Fruit fly (Drosophila melanogaster) whole organism, embryonic: Measurements from ENCODE around the gene unc-45.

Experiments
- ATbp ChIP-seq: fragments of 200-800 bp; sonication (Bioruptor generic); optimal IDR thresholded peaks from 2 replicates; lab custom pipeline; 2017; ENCODE audit warnings: missing biosample characterization, mild to moderate bottlenecking, missing genetic modification characterization, missing genetic modification reagents
- Atf6 ChIP-seq: fragments of 200-800 bp; sonication (Bioruptor generic); IDR thresholded peaks from 2 replicates; pipeline ENCODE4 v1.3.6; 2022; ENCODE audit warnings: missing biosample characterization, missing genetic modification characterization
- CG10209 ChIP-seq: fragments of 200-800 bp; sonication (Bioruptor generic); optimal IDR thresholded peaks from 3 replicates; lab custom pipeline; 2017; ENCODE audit warnings: missing biosample characterization, mild to moderate bottlenecking, missing genetic modification characterization, missing genetic modification reagents
- CG10366 ChIP-seq: fragments of 200-800 bp; sonication (Bioruptor generic); IDR thresholded peaks from 2 replicates; pipeline ENCODE4 v1.3.6; 2022; ENCODE audit warnings: missing biosample characterization, missing genetic modification characterization
- CG10462 ChIP-seq: fragments of 200-800 bp; sonication (Bioruptor generic); optimal IDR thresholded peaks from 2 replicates; lab custom pipeline; 2016; ENCODE audit warnings: missing biosample characterization, missing genetic modification characterization
- CG10654 ChIP-seq: fragments of 200-800 bp; sonication (Bioruptor generic); optimal IDR thresholded peaks from 2 replicates; lab custom pipeline; 2016; ENCODE audit warnings: missing biosample characterization, missing genetic modification characterization
- CG11560 ChIP-seq: fragments of 200-800 bp; sonication (Bioruptor generic); IDR thresholded peaks from 3 replicates; pipeline ENCODE4 v1.3.6; 2022; ENCODE audit warnings: missing biosample characterization, missing genetic modification characterization
- CG11723 ChIP-seq: fragments of 200-800 bp; sonication (Bioruptor generic); optimal IDR thresholded peaks from 2 replicates; lab custom pipeline; 2017; ENCODE audit warnings: missing biosample characterization, mild to moderate bottlenecking, missing genetic modification characterization
- CG12299 ChIP-seq: fragments of 200-800 bp; sonication (Bioruptor generic); optimal IDR thresholded peaks from 2 replicates; lab custom pipeline; 2018; ENCODE audit warnings: missing biosample characterization, mild to moderate bottlenecking, missing genetic modification characterization
- CG13424 ChIP-seq: fragments of 200-800 bp; sonication (Bioruptor generic); optimal IDR thresholded peaks from 2 replicates; lab custom pipeline; 2019; ENCODE audit warnings: missing biosample characterization, mild to moderate bottlenecking, missing genetic modification characterization, moderate library complexity
- CG1602 ChIP-seq: fragments of 200-800 bp; sonication (Bioruptor generic); optimal IDR thresholded peaks from 3 replicates; lab custom pipeline; 2016; ENCODE audit warnings: missing biosample characterization, missing genetic modification characterization
- CG1603 ChIP-seq: fragments of 200-800 bp; sonication (Bioruptor generic); optimal IDR thresholded peaks from 2 replicates; lab custom pipeline; 2019; ENCODE audit warnings: missing biosample characterization, mild to moderate bottlenecking, missing genetic modification characterization, moderate library complexity
- CG16779 ChIP-seq: fragments of 200-800 bp; sonication (Bioruptor generic); IDR thresholded peaks from 2 replicates; pipeline ENCODE4 v1.3.6; 2022; ENCODE audit warnings: missing biosample characterization, missing genetic modification characterization
- CG17359 ChIP-seq: fragments of 200-800 bp; sonication (Bioruptor generic); optimal IDR thresholded peaks from 3 replicates; lab custom pipeline; 2018; ENCODE audit warnings: missing biosample characterization, mild to moderate bottlenecking, missing genetic modification characterization, moderate library complexity
- CG17568 ChIP-seq: fragments of 200-800 bp; sonication (Bioruptor generic); optimal IDR thresholded peaks from 2 replicates; lab custom pipeline; 2018; ENCODE audit warnings: missing biosample characterization, mild to moderate bottlenecking, missing genetic modification characterization, moderate library complexity
- CG17912 ChIP-seq: fragments of 200-800 bp; sonication (Bioruptor generic); optimal IDR thresholded peaks from 2 replicates; lab custom pipeline; 2018; ENCODE audit warnings: missing biosample characterization, mild to moderate bottlenecking, missing genetic modification characterization
- CG2116 ChIP-seq: fragments of 200-800 bp; sonication (Bioruptor generic); optimal IDR thresholded peaks from 3 replicates; lab custom pipeline; 2018; ENCODE audit warnings: missing biosample characterization, mild to moderate bottlenecking, missing genetic modification characterization
- CG2889 ChIP-seq: fragments of 200-800 bp; sonication (Bioruptor generic); IDR thresholded peaks from 3 replicates; pipeline ENCODE4 v1.3.6; 2022; ENCODE audit warnings: missing biosample characterization, missing genetic modification characterization
- CG3847 ChIP-seq: fragments of 200-800 bp; sonication (Bioruptor generic); IDR thresholded peaks from 2 replicates; pipeline ENCODE4 v1.3.6; 2022; ENCODE audit warnings: missing biosample characterization, missing genetic modification characterization
- CG4820 ChIP-seq: fragments of 200-800 bp; sonication (Bioruptor generic); optimal IDR thresholded peaks from 3 replicates; lab custom pipeline; 2016; ENCODE audit warnings: missing biosample characterization, missing genetic modification characterization
- CG7372 ChIP-seq: fragments of 200-800 bp; sonication (Bioruptor generic); IDR thresholded peaks from 2 replicates; pipeline ENCODE4 v1.3.6; 2022; ENCODE audit warnings: missing biosample characterization, missing genetic modification characterization
- CG7963 ChIP-seq: fragments of 200-800 bp; sonication (Bioruptor generic); IDR thresholded peaks from 3 replicates; pipeline ENCODE4 v1.3.6; 2022; ENCODE audit warnings: missing biosample characterization, missing genetic modification characterization; ENCODE audit not compliant: partially characterized antibody
- CG9215 ChIP-seq: fragments of 200-800 bp; sonication (Bioruptor generic); IDR thresholded peaks from 2 replicates; pipeline ENCODE4 v1.3.6; 2022; ENCODE audit warnings: missing biosample characterization, missing genetic modification characterization
- Dip3 ChIP-seq: fragments of 200-800 bp; sonication (Bioruptor generic); optimal IDR thresholded peaks from 3 replicates; lab custom pipeline; 2016; ENCODE audit warnings: missing biosample characterization, missing genetic modification characterization
- Doc3 ChIP-seq: fragments of 200-800 bp; sonication (Bioruptor generic); IDR thresholded peaks from 3 replicates; pipeline ENCODE4 v1.3.6; 2022; ENCODE audit warnings: missing biosample characterization, missing genetic modification characterization; ENCODE audit not compliant: partially characterized antibody
- Dref ChIP-seq: fragments of 200-800 bp; sonication (Bioruptor generic); IDR thresholded peaks from 2 replicates; pipeline ENCODE4 v1.3.6; 2022; ENCODE audit warnings: missing biosample characterization, missing genetic modification characterization
- ERR ChIP-seq: fragments of 200-800 bp; sonication (Bioruptor generic); optimal IDR thresholded peaks from 2 replicates; lab custom pipeline; 2016; ENCODE audit warnings: missing biosample characterization, missing genetic modification characterization
- Fer2 ChIP-seq: fragments of 200-800 bp; sonication (Bioruptor generic); optimal IDR thresholded peaks from 2 replicates; lab custom pipeline; 2018; ENCODE audit warnings: missing biosample characterization, mild to moderate bottlenecking, missing genetic modification characterization, moderate library complexity
- Hr51 ChIP-seq, 2 experiments: fragments of 200-800 bp; sonication (Bioruptor generic); optimal IDR thresholded peaks; 2 replicates in 1 of 2; 3 replicates in 1 of 2; lab custom pipeline; 2016 to 2018; ENCODE audit warnings: missing biosample characterization in 2 of 2, missing genetic modification characterization in 2 of 2, mild to moderate bottlenecking in 1 of 2, moderate library complexity in 1 of 2
- Lhr ChIP-seq: fragments of 200-800 bp; sonication (Bioruptor generic); optimal IDR thresholded peaks from 3 replicates; lab custom pipeline; 2017; ENCODE audit warnings: mild to moderate bottlenecking, missing biosample characterization, missing genetic modification reagents, missing genetic modification characterization
- Meics ChIP-seq: fragments of 200-800 bp; sonication (Bioruptor generic); optimal IDR thresholded peaks from 2 replicates; lab custom pipeline; 2017; ENCODE audit warnings: missing biosample characterization, mild to moderate bottlenecking, missing genetic modification characterization
- Oaz ChIP-seq: fragments of 200-800 bp; sonication (Bioruptor generic); IDR thresholded peaks from 2 replicates; pipeline ENCODE4 v1.3.6; 2022; ENCODE audit warnings: missing biosample characterization, missing genetic modification characterization
- Sox100B ChIP-seq: fragments of 200-800 bp; sonication (Bioruptor generic); optimal IDR thresholded peaks from 3 replicates; lab custom pipeline; 2018; ENCODE audit warnings: missing biosample characterization, mild to moderate bottlenecking, missing genetic modification characterization
- Ssrp ChIP-seq: fragments of 200-800 bp; sonication (Bioruptor generic); optimal IDR thresholded peaks from 2 replicates; lab custom pipeline; 2018; ENCODE audit warnings: missing biosample characterization, mild to moderate bottlenecking, missing genetic modification characterization, moderate library complexity
- Taf1 ChIP-seq: fragments of 200-800 bp; sonication (Bioruptor generic); IDR thresholded peaks from 2 replicates; pipeline ENCODE4 v1.3.6; 2022; ENCODE audit warnings: missing biosample characterization, missing genetic modification characterization
- YL-1 ChIP-seq: fragments of 200-800 bp; sonication (Bioruptor generic); optimal IDR thresholded peaks from 3 replicates; lab custom pipeline; 2017; ENCODE audit warnings: missing biosample characterization, mild to moderate bottlenecking, missing genetic modification characterization
- aop ChIP-seq: fragments of 200-800 bp; sonication (Bioruptor generic); IDR thresholded peaks from 2 replicates; pipeline ENCODE4 v1.3.6; 2022; ENCODE audit warnings: missing biosample characterization, missing genetic modification characterization
- br ChIP-seq: fragments of >200 bp; optimal IDR thresholded peaks from 2 replicates; lab custom pipeline; 2017
- chm ChIP-seq: fragments of 200-800 bp; sonication (Bioruptor generic); IDR thresholded peaks from 2 replicates; pipeline ENCODE4 v1.3.6; 2022; ENCODE audit warnings: missing biosample characterization, missing genetic modification characterization
- dysf ChIP-seq: fragments of 200-800 bp; sonication (Bioruptor generic); IDR thresholded peaks from 3 replicates; pipeline ENCODE4 v1.3.6; 2022; ENCODE audit warnings: missing biosample characterization, missing genetic modification characterization
- eve ChIP-seq, 2 experiments: fragments of >200 bp; optimal IDR thresholded peaks; 2 replicates each; lab custom pipeline; 2017; ENCODE audit warnings: missing biosample characterization in 2 of 2, missing genetic modification characterization in 2 of 2
- fd102C ChIP-seq: fragments of 200-800 bp; sonication (Bioruptor generic); optimal IDR thresholded peaks from 2 replicates; lab custom pipeline; 2018; ENCODE audit warnings: missing biosample characterization, mild to moderate bottlenecking, missing genetic modification characterization, moderate library complexity
- hkb ChIP-seq, 2 experiments: fragments of 200-800 bp in 1 of 2; fragments of >200 bp in 1 of 2; sonication (Bioruptor generic) in 1 of 2; IDR thresholded peaks in 1 of 2; optimal IDR thresholded peaks in 1 of 2; 2 replicates each; pipeline versions ENCODE4 v1.3.6 to Lab custom; 2017 to 2022; ENCODE audit warnings: missing biosample characterization in 1 of 2, missing genetic modification characterization in 1 of 2
- ken ChIP-seq: fragments of 200-800 bp; sonication (Bioruptor generic); IDR thresholded peaks from 3 replicates; pipeline ENCODE4 v1.3.6; 2022; ENCODE audit warnings: missing biosample characterization, missing genetic modification characterization
- nom ChIP-seq: fragments of 200-800 bp; sonication (Bioruptor generic); optimal IDR thresholded peaks from 2 replicates; lab custom pipeline; 2017; ENCODE audit warnings: missing biosample characterization, missing genetic modification characterization, mild to moderate bottlenecking, moderate library complexity, missing genetic modification reagents
- slbo ChIP-seq: fragments of 200-800 bp; sonication (Bioruptor generic); IDR thresholded peaks from 2 replicates; pipeline ENCODE4 v1.3.6; 2022; ENCODE audit warnings: missing biosample characterization, missing genetic modification characterization
- tna ChIP-seq: fragments of 200-800 bp; sonication (Bioruptor generic); IDR thresholded peaks from 2 replicates; pipeline ENCODE4 v1.3.6; 2022; ENCODE audit warnings: missing biosample characterization, missing genetic modification characterization; ENCODE audit not compliant: partially characterized antibody
- zen ChIP-seq: fragments of 200-800 bp; sonication (Bioruptor generic); optimal IDR thresholded peaks from 3 replicates; lab custom pipeline; 2018; ENCODE audit warnings: missing biosample characterization, mild to moderate bottlenecking, missing genetic modification characterization, moderate library complexity

Gene unc-45

DNA sequence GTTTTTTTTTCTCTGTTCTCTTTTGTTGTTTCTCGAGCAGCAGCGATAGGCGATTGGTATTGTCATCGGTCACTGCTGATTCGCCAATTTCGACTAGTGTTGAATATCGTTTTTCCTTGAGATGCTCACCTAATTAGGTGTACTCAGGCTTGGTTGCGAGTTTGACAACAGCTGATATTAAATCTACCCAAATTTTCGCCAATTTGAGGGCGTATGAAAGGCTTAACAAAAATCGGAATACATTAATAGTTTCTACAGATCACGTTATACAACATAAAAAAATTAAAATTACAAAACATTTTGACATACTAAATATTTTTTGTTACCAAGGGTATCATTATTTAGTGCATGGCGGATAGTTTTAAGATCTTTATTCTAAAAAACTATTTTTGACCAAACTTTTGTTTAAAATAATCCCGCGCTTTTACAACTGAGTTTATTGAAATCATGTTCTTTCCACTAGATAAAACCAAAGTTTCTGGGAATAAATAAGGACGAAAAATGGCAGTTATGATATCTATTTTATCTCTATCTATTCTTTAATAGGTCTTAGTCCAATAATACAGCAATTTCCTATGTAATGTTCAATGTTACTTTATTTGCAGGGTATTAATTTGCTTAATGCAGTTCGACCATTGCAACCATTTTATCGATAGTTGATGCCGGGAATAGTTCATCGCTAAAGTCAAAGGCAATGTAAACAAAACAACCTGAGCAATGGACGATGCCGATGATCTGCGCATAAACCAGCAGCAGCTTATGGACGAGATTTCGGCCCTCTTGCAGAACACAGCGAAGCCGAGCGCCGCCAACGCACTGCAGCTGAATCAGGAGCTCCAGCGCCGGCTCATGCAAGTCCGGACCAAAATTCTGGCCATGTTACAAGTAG lies 19.7 kb upstream of the unc-45 start, which contains the start of the genes CG10435 and Pbp95 (continued):
- TF ChIP-seq CG16779 (GFP tag; lab: Robert Waterston, UW) (no peak), CG17568 (no peak), eve (GFP tag; optimal IDR thresholded peaks at IDR 0.05; lab: Kevin White, UChicago) (no peak), CG4820 (peak; percentile 27), Ssrp (tag; lab: Kevin White, UChicago) (no peak), aop (GFP tag; lab: Robert Waterston, UW) (no peak), CG17359 (tag; lab: Kevin White, UChicago) (peak; percentile 51), CG10462 (GFP tag; lab: Kevin White, UChicago) (no peak), Dip3 (peak; percentile 18), Atf6 (GFP tag; lab: Robert Waterston, UW) (peak; percentile 37; the same call in 1 of the 2 replicates), CG7963 (GFP tag; lab: Robert Waterston, UW) (0 out of 3 replicates have a peak, but pooled peaks have one; percentile 26), Meics (GFP tag; lab: Kevin White, UChicago) (no peak), Oaz (GFP tag; lab: Robert Waterston, UW) (peak; percentile 43), fd102C (GFP tag; lab: Kevin White, UChicago) (no peak), ATbp (GFP tag; lab: Kevin White, UChicago) (no peak), Hr51 (GFP tag; optimal IDR thresholded peaks at IDR 0.05; lab: Kevin White, UChicago) (peak in 1 of 2 experiments; percentile 38), Fer2 (tag; lab: Kevin White, UChicago) (no peak), CG3847 (GFP tag; lab: Robert Waterston, UW) (peak; percentile 60), br (lab: Kevin White, UChicago) (no peak), CG1603 (tag; lab: Kevin White, UChicago) (no peak), CG11560 (no peak), Taf1 (GFP tag; lab: Robert Waterston, UW) (peak; percentile 44), Sox100B (GFP tag; lab: Kevin White, UChicago) (no peak), CG11723 (no peak), CG12299 (tag; lab: Kevin White, UChicago) (no peak), slbo (GFP tag; lab: Robert Waterston, UW) (peak; percentile 78), CG17912 (GFP tag; lab: Kevin White, UChicago) (no peak), nom (GFP tag; lab: Kevin White, UChicago) (no peak), tna (GFP tag; lab: Robert Waterston, UW) (peak; percentile 54), dysf (no peak; the same call in 2 of the 3 replicates), CG2889 (GFP tag; lab: Robert Waterston, UW) (peak; percentile 39; the same call in 1 of the 3 replicates), ken (GFP tag; lab: Robert Waterston, UW) (0 out of 3 replicates have a peak, but pooled peaks have one; percentile 34), chm (GFP tag; lab: Robert Waterston, UW) (0 out of 2 replicates have a peak, but pooled peaks have one; percentile 39), Doc3 (GFP tag; lab: Robert Waterston, UW) (peak; percentile 66), CG10654 (GFP tag; lab: Kevin White, UChicago) (no peak), CG10209 (GFP tag; lab: Kevin White, UChicago) (no peak), YL-1 (GFP tag; lab: Kevin White, UChicago) (no peak), zen (tag; lab: Kevin White, UChicago) (no peak), CG2116 (peak; percentile 56), CG7372 (GFP tag; lab: Robert Waterston, UW) (no peak), CG13424 (tag; lab: Kevin White, UChicago) (peak; percentile 25), Dref (peak; percentile 74), CG1602 (peak; percentile 5), ERR (GFP tag; lab: Kevin White, UChicago) (no peak), CG10366 (GFP tag; lab: Robert Waterston, UW) (peak; percentile 30), hkb (optimal IDR thresholded peaks at IDR 0.05; lab: Kevin White, UChicago) (no peak), hkb (GFP tag; IDR thresholded peaks at IDR 0.05; lab: Robert Waterston, UW) (no peak), CG9215 (peak; percentile 62), Lhr (GFP tag; lab: Kevin White, UChicago) (no peak)
